Worm (Caenorhabditis elegans): ENCODE data around the gene K02E2.11.

Gene K02E2.11

DNA sequence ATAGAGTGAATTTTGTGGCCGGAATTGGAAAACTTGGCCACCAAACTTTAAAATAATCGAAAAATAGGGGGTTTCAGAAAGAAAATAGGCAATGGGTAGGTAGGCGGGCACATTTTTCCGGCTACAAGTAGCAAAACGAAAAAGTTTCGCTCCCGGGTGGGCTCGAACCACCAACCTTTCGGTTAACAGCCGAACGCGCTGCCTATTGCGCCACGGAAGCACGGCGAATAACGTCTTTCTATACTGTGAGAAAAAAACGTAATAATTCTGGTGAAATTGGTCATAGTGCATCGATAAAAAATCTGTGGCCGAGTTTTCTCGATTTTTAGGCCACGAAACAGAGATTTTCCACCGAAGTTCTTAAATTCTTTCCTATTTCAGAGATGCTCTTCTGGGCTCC is 32.7 kb upstream of the K02E2.11 start:
- TF ChIP-seq dmd-6 (GFP tag; IDR thresholded peaks at IDR 0.05) (no peak), madf-9 (GFP tag; conservative IDR thresholded peaks at IDR 0.05) (no peak), dmd-8 (GFP tag; IDR thresholded peaks at IDR 0.05) (no peak), zfp-3 (GFP tag; conservative IDR thresholded peaks at IDR 0.05) (no peak), hif-1 (tag; optimal IDR thresholded peaks at IDR 0.05) (no peak), zag-1 (tag; optimal IDR thresholded peaks at IDR 0.05) (no peak), zip-2 (tag; optimal IDR thresholded peaks at IDR 0.05) (no peak), egl-43 (GFP tag; IDR thresholded peaks at IDR 0.05) (peak; percentile 66), zfp-2 (tag; optimal IDR thresholded peaks at IDR 0.05) (no peak), D1046.2 (GFP tag; IDR thresholded peaks at IDR 0.05) (peak; percentile 65; the same call in 1 of the 2 replicates), nhr-48 (tag; optimal IDR thresholded peaks at IDR 0.05) (no peak), duxl-1 (tag; optimal IDR thresholded peaks at IDR 0.05; ENCODE audit: poor library complexity) (no peak), daf-8 (GFP tag; IDR thresholded peaks at IDR 0.05) (0 out of 2 replicates have a peak, but pooled peaks have one; percentile 18), nhr-25 (tag; optimal IDR thresholded peaks at IDR 0.05; ENCODE audit: borderline replicate concordance, insufficient read depth) (no peak), lim-7 (GFP tag; IDR thresholded peaks at IDR 0.05) (0 out of 2 replicates have a peak, but pooled peaks have one; percentile 50), pqm-1 (tag; optimal IDR thresholded peaks at IDR 0.05) (no peak), ceh-20 (GFP tag; IDR thresholded peaks at IDR 0.05) (0 out of 2 replicates have a peak, but pooled peaks have one; percentile 30), T26A8.4 (GFP tag; IDR thresholded peaks at IDR 0.05) (no peak), ztf-11 (tag; optimal IDR thresholded peaks at IDR 0.05) (no peak), daf-16 (GFP tag; optimal IDR thresholded peaks at IDR 0.05) (peak in 1 of 2 experiments; percentile 50), daf-16 (tag; optimal IDR thresholded peaks at IDR 0.05) (peak; percentile 10), dmd-9 (GFP tag; IDR thresholded peaks at IDR 0.05) (no peak), mes-2 (tag; optimal IDR thresholded peaks at IDR 0.05; ENCODE audit: poor library complexity, severe bottlenecking) (no peak), F44E2.7 (GFP tag; IDR thresholded peaks at IDR 0.05) (peak; percentile 86; the same call in 1 of the 2 replicates)

DNA sequence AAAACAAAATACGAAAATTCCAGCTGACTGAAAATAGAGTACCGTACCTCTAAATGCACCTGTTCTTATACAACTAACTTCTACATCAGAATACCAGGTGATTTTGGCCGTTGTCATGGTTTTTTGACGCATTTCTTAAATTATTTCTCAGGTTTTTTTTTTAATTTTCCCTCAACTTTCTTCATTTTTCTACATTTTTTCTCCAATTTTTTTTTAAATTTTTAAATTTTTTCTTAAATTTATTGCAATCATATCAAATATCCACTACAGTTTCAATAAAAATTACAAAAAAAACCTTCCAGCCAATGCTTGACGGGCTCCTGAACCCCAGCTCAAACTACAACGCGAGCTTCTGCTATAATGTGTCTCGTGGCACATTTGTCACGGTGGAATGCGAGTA is 31.9 kb upstream of the K02E2.11 start, which contains the start of gene K02E2.1:
TSS of gene K02E2.1 (plus strand) at position 301 of the 400 bp plus-strand sequence.
- no peak for TF ChIP-seq aha-1 (tag)
- TF ChIP-seq daf-16 (GFP tag; optimal IDR thresholded peaks at IDR 0.05) = no peak
- no peak for TF ChIP-seq daf-16 (tag; optimal IDR thresholded peaks at IDR 0.05)
- TF ChIP-seq fkh-10 (GFP tag; optimal IDR thresholded peaks at IDR 0.05) = no peak
- no peak for TF ChIP-seq ztf-11 (tag; optimal IDR thresholded peaks at IDR 0.05)
- TF ChIP-seq unc-62 (GFP tag; optimal IDR thresholded peaks at IDR 0.05 in 1 of 2) = no peak
- no peak for TF ChIP-seq unc-62 (tag; optimal IDR thresholded peaks at IDR 0.05)
- no peak for TF ChIP-seq nhr-111 (GFP tag; optimal IDR thresholded peaks at IDR 0.05)

DNA sequence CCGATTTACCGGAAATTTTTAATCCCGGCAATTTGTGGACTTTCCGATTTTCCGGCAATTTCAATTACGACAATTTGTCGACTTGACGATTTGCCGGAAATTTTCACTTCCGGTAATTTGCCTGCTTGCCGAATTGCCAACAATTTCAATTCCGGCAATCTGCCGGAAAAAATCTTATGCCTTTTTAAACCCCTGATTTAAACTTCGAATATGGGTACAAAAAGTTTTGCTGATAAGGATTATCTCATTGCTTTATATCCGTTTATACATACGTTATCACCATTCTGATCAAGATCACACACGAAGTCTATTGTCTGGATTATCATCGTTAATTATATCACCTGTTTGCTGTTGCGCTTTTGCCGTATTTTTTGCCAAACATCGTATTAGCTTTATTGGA is 26.6 kb upstream of the K02E2.11 start, which contains the start of gene grd-11:
TSS of gene grd-11 (plus strand) at position 301 of the 400 bp plus-strand sequence.
- TF ChIP-seq aha-1 (tag) (peak; percentile 29), dve-1 (tag; optimal IDR thresholded peaks at IDR 0.05; ENCODE audit: insufficient read depth) (no peak)

DNA sequence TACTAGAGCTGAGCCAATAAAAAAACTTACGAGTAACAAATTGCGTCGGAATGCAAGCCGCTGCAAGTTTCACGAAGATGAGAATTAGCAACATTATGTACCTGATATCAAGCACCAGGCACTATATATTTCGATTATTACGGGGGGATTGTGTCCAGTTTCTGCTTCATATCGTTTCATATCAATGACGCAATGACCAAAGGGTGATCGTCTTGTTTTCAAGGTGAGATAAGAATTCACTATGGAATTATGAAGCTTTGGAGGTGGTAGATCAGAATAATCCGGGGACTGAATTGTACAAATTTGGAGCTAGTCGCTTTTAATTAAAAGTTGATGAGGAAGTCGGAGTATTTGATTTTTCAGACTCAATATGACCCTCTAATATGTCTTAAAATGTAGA is 16.3 kb upstream of the K02E2.11 start, which contains the start of gene K02E2.8:
TSS of gene K02E2.8 (minus strand) at position 101 of the 400 bp plus-strand sequence.
- TF ChIP-seq egl-27 (tag; optimal IDR thresholded peaks at IDR 0.05) = no peak
- no peak for TF ChIP-seq T20F7.1 (GFP tag; optimal IDR thresholded peaks at IDR 0.05)
- peak; percentile 6 for TF ChIP-seq aha-1 (tag)
- TF ChIP-seq mep-1 (tag; optimal IDR thresholded peaks at IDR 0.05) = no peak
- TF ChIP-seq ceh-82 (tag; optimal IDR thresholded peaks at IDR 0.05) = no peak
- no peak for TF ChIP-seq ZK337.2 (GFP tag; IDR thresholded peaks at IDR 0.05)
- no peak for TF ChIP-seq zfp-3 (GFP tag; conservative IDR thresholded peaks at IDR 0.05)
- no peak for TF ChIP-seq spr-1 (tag; optimal IDR thresholded peaks at IDR 0.05)
